Worm (Caenorhabditis elegans): ENCODE data around the gene srd-20.

Gene srd-20

ce11 chrV:6041375-6041774 is 14.0 kb upstream of the srd-20 start, which contains the start of gene R01B10.2:
R01B10.2 (minus strand) TSS chrV:6041475.
- TF ChIP-seq unc-62 (GFP tag; optimal IDR thresholded peaks at IDR 0.05 in 1 of 2) = peak in 1 of 2 experiments; percentile 71
- no peak for TF ChIP-seq unc-62 (tag; optimal IDR thresholded peaks at IDR 0.05)
- no peak for TF ChIP-seq gei-8 (GFP tag; optimal IDR thresholded peaks at IDR 0.05)
- no peak for TF ChIP-seq ama-1 (optimal IDR thresholded peaks at IDR 0.05)
- TF ChIP-seq madf-9 (GFP tag; conservative IDR thresholded peaks at IDR 0.05) = no peak
- no peak for TF ChIP-seq arid-1 (GFP tag; conservative IDR thresholded peaks at IDR 0.05)
- TF ChIP-seq spr-1 (tag; optimal IDR thresholded peaks at IDR 0.05) = no peak
- no peak for TF ChIP-seq snpc-1.2 (GFP tag; IDR thresholded peaks at IDR 0.05)
- TF ChIP-seq sdz-12 (GFP tag; optimal IDR thresholded peaks at IDR 0.05) = no peak

ce11 chrV:6043275-6044271 is 11.8 kb upstream of the srd-20 start, which contains the start of gene cpi-2:
cpi-2 (plus strand) TSS chrV:6044062.
- TF ChIP-seq nhr-28 (tag; optimal IDR thresholded peaks at IDR 0.05) (peak; percentile 39), unc-130 (GFP tag; optimal IDR thresholded peaks at IDR 0.05) (no peak), mes-2 (tag; optimal IDR thresholded peaks at IDR 0.05; ENCODE audit: poor library complexity, severe bottlenecking) (peak; percentile 54), ces-1 (GFP tag; optimal IDR thresholded peaks at IDR 0.05) (no peak), mdl-1 (tag; optimal IDR thresholded peaks at IDR 0.05) (peak in 1 of 2 experiments; percentile 38), ztf-7 (tag; optimal IDR thresholded peaks at IDR 0.05) (peak; percentile 36), nhr-6 (tag; optimal IDR thresholded peaks at IDR 0.05) (peak; percentile 67), hlh-11 (tag; optimal IDR thresholded peaks at IDR 0.05) (peak; percentile 72), nhr-48 (tag; optimal IDR thresholded peaks at IDR 0.05) (peak; percentile 16), lin-13 (GFP tag; optimal IDR thresholded peaks at IDR 0.05) (no peak), lin-29 (GFP tag; IDR thresholded peaks at IDR 0.05) (no peak), mxl-3 (GFP tag; optimal IDR thresholded peaks at IDR 0.05) (peak; percentile 23), hlh-30 (tag; optimal IDR thresholded peaks at IDR 0.05; ENCODE audit: insufficient read depth) (peak; percentile 87), mep-1 (tag; optimal IDR thresholded peaks at IDR 0.05) (peak; percentile 24), duxl-1 (tag; optimal IDR thresholded peaks at IDR 0.05; ENCODE audit: poor library complexity) (no peak), F37D6.2 (tag; optimal IDR thresholded peaks at IDR 0.05) (no peak), Y105C5A.15 (GFP tag; IDR thresholded peaks at IDR 0.05) (no peak), skn-1 (tag; optimal IDR thresholded peaks at IDR 0.05) (no peak), ZK337.2 (GFP tag; IDR thresholded peaks at IDR 0.05) (no peak), ceh-28 (tag; optimal IDR thresholded peaks at IDR 0.05) (peak; percentile 67), lin-15B (tag; optimal IDR thresholded peaks at IDR 0.05) (no peak), unc-62 (GFP tag; optimal IDR thresholded peaks at IDR 0.05 in 1 of 2) (peak in 1 of 2 experiments; percentile 78), unc-62 (tag; optimal IDR thresholded peaks at IDR 0.05) (no peak), jun-1 (tag; optimal IDR thresholded peaks at IDR 0.05) (no peak), daf-16 (GFP tag; optimal IDR thresholded peaks at IDR 0.05) (peak in 1 of 2 experiments; percentile 76), daf-16 (tag; optimal IDR thresholded peaks at IDR 0.05) (peak; percentile 95), nhr-102 (tag; optimal IDR thresholded peaks at IDR 0.05) (no peak), hmg-1.1 (GFP tag; IDR thresholded peaks at IDR 0.05) (peak; percentile 64), ama-1 (optimal IDR thresholded peaks at IDR 0.05) (peak; percentile 24), nhr-111 (GFP tag; optimal IDR thresholded peaks at IDR 0.05) (no peak), tag-97 (GFP tag; IDR thresholded peaks at IDR 0.05) (no peak), fkh-10 (GFP tag; optimal IDR thresholded peaks at IDR 0.05) (no peak), hif-1 (tag; optimal IDR thresholded peaks at IDR 0.05) (peak in 1 of 2 experiments; percentile 24), pha-4 (GFP tag; IDR thresholded peaks at IDR 0.05) (no peak), pha-4 (tag; optimal IDR thresholded peaks at IDR 0.05) (peak; percentile 67), ctbp-1 (GFP tag; IDR thresholded peaks at IDR 0.05) (no peak), php-3 (GFP tag; IDR thresholded peaks at IDR 0.05) (peak; percentile 40; the same call in 1 of the 2 replicates), nhr-10 (tag; optimal IDR thresholded peaks at IDR 0.05) (no peak), ceh-44 (GFP tag; IDR thresholded peaks at IDR 0.05) (no peak), lsy-2 (tag; optimal IDR thresholded peaks at IDR 0.05) (peak in 1 of 2 experiments; percentile 49), dmd-6 (GFP tag; IDR thresholded peaks at IDR 0.05) (peak; percentile 47)

Measured in whole organism, L4 larva.